Fruit fly (Drosophila melanogaster): ENCODE results near the gene Rcd4.

Gene Rcd4

dm6 chr2L:8364006-8364956 is 18.4 kb upstream of the Rcd4 start, which contains the start of the genes RpS13 and CSN8 (continued):
- peak; percentile 96 for TF ChIP-seq CG13287 (GFP tag; IDR thresholded peaks at IDR 0.05; ENCODE audit: partially characterized antibody)
- peak; percentile 98 for TF ChIP-seq CG2116 (GFP tag; optimal IDR thresholded peaks at IDR 0.05)
- no peak for TF ChIP-seq CG10462 (GFP tag; optimal IDR thresholded peaks at IDR 0.05)
- TF ChIP-seq CG14441 (GFP tag; IDR thresholded peaks at IDR 0.05): no peak
- TF ChIP-seq nau (GFP tag; optimal IDR thresholded peaks at IDR 0.05): peak; percentile 16
- TF ChIP-seq wdn (GFP tag; IDR thresholded peaks at IDR 0.05): no peak
- no peak; the same call in 1 of the 2 replicates for TF ChIP-seq MBD-R2 (GFP tag; IDR thresholded peaks at IDR 0.05)
- no peak for TF ChIP-seq ftz-f1 (GFP tag; optimal IDR thresholded peaks at IDR 0.05)
- TF ChIP-seq tup (GFP tag; optimal IDR thresholded peaks at IDR 0.05): no peak
- no peak for TF ChIP-seq tx (GFP tag; optimal IDR thresholded peaks at IDR 0.05)
- no peak for TF ChIP-seq CG10274 (GFP tag; optimal IDR thresholded peaks at IDR 0.05)
- TF ChIP-seq gcm2 (GFP tag; optimal IDR thresholded peaks at IDR 0.05): no peak
- TF ChIP-seq Drgx (GFP tag; IDR thresholded peaks at IDR 0.05): peak; percentile 16; the same call in 1 of the 2 replicates
- TF ChIP-seq Max (GFP tag; optimal IDR thresholded peaks at IDR 0.05): no peak
- peak; percentile 39 for TF ChIP-seq E2f2 (GFP tag; IDR thresholded peaks at IDR 0.05)
- TF ChIP-seq danr (GFP tag; IDR thresholded peaks at IDR 0.05): no peak
- TF ChIP-seq sd (tag; optimal IDR thresholded peaks at IDR 0.05): peak; percentile 27
- TF ChIP-seq Oli (tag; optimal IDR thresholded peaks at IDR 0.05): no peak
- no peak for TF ChIP-seq tll (GFP tag; optimal IDR thresholded peaks at IDR 0.05)
- TF ChIP-seq CG6765 (GFP tag; optimal IDR thresholded peaks at IDR 0.05): peak; percentile 59
- TF ChIP-seq CG13296 (GFP tag; optimal IDR thresholded peaks at IDR 0.05): peak; percentile 38
- no peak for TF ChIP-seq Sry-β (GFP tag; optimal IDR thresholded peaks at IDR 0.05)
- peak; percentile 85 for TF ChIP-seq gfzf (GFP tag; optimal IDR thresholded peaks at IDR 0.05)
- peak; percentile 85 for TF ChIP-seq stwl (tag; optimal IDR thresholded peaks at IDR 0.05)
- TF ChIP-seq btn (GFP tag; optimal IDR thresholded peaks at IDR 0.05): no peak
- peak; percentile 11 for TF ChIP-seq bcd (GFP tag; optimal IDR thresholded peaks at IDR 0.05)
- TF ChIP-seq H2.0 (GFP tag; IDR thresholded peaks at IDR 0.05): no peak
- TF ChIP-seq sc (optimal IDR thresholded peaks at IDR 0.05): no peak
- TF ChIP-seq sc (GFP tag; optimal IDR thresholded peaks at IDR 0.05): no peak
- no peak for TF ChIP-seq usp (GFP tag; optimal IDR thresholded peaks at IDR 0.05)
- TF ChIP-seq mam (GFP tag; optimal IDR thresholded peaks at IDR 0.05): no peak
- no peak for TF ChIP-seq CG7987 (GFP tag; optimal IDR thresholded peaks at IDR 0.05)
- TF ChIP-seq lola (GFP tag; optimal IDR thresholded peaks at IDR 0.05): peak in 1 of 3 experiments; percentile 6
- TF ChIP-seq Lim3 (GFP tag; IDR thresholded peaks at IDR 0.05): no peak
- TF ChIP-seq Hey (tag; optimal IDR thresholded peaks at IDR 0.05): no peak
- TF ChIP-seq gsb (GFP tag; IDR thresholded peaks at IDR 0.05): no peak
- peak; percentile 95 for TF ChIP-seq Ets97D (GFP tag; optimal IDR thresholded peaks at IDR 0.05)
- peak; percentile 46 for TF ChIP-seq Vsx1 (GFP tag; optimal IDR thresholded peaks at IDR 0.05)
- no peak for TF ChIP-seq HLHmδ (GFP tag; optimal IDR thresholded peaks at IDR 0.05)
- no peak for TF ChIP-seq fu2 (GFP tag; optimal IDR thresholded peaks at IDR 0.05)
- TF ChIP-seq MESR4 (GFP tag; optimal IDR thresholded peaks at IDR 0.05): peak; percentile 97
- no peak for TF ChIP-seq CG10366 (GFP tag; IDR thresholded peaks at IDR 0.05)
- peak; percentile 31 for TF ChIP-seq CG15601 (tag; optimal IDR thresholded peaks at IDR 0.05)
- peak; percentile 88 for TF ChIP-seq inv (GFP tag; IDR thresholded peaks at IDR 0.05; ENCODE audit: partially characterized antibody)
- no peak for TF ChIP-seq CG7786 (GFP tag; optimal IDR thresholded peaks at IDR 0.05)
- no peak for TF ChIP-seq CG2889 (GFP tag; IDR thresholded peaks at IDR 0.05)
- no peak for TF ChIP-seq CG11093 (GFP tag; IDR thresholded peaks at IDR 0.05)
- TF ChIP-seq nerfin-1 (tag; optimal IDR thresholded peaks at IDR 0.05): peak; percentile 39

Data from whole organism, embryonic.